Worm (Caenorhabditis elegans) whole organism, L1 larva: Measurements from ENCODE around the gene cyp-33C1.

Source experiments
- ceh-90 ChIP-seq: sonication (generic microtip); optimal IDR thresholded peaks from 2 replicates; lab custom pipeline; 2016; ENCODE audit warnings: missing genetic modification characterization, missing compliant biosample characterization
- ces-1 ChIP-seq: fragments of 150-350 bp; optimal IDR thresholded peaks from 2 replicates; lab custom pipeline; 2014; ENCODE audit warnings: missing biosample characterization, missing genetic modification reagents, missing genetic modification characterization
- dpl-1 ChIP-seq, 3 experiments: fragments of 150-350 bp in 2 of 3; sonication (generic microtip) in 1 of 3; optimal IDR thresholded peaks; 2 replicates each; lab custom pipeline; 2014 to 2017; ENCODE audit warnings: missing biosample characterization in 3 of 3, missing genetic modification characterization in 3 of 3, missing genetic modification reagents in 3 of 3
- lin-35 ChIP-seq, 2 experiments: fragments of 150-350 bp; optimal IDR thresholded peaks; 2 replicates each; lab custom pipeline; 2014; ENCODE audit warnings: missing biosample characterization in 2 of 2, missing genetic modification characterization in 2 of 2, missing genetic modification reagents in 2 of 2
- lsy-2 ChIP-seq, 2 experiments: fragments of 150-350 bp; optimal IDR thresholded peaks; 2 replicates each; lab custom pipeline; 2014; ENCODE audit warnings: missing biosample characterization in 2 of 2, missing genetic modification characterization in 2 of 2
- mep-1 ChIP-seq: fragments of 150-350 bp; optimal IDR thresholded peaks from 2 replicates; lab custom pipeline; 2014; ENCODE audit warnings: missing biosample characterization, missing genetic modification characterization
- rnt-1 ChIP-seq: sonication (generic microtip); optimal IDR thresholded peaks from 2 replicates; lab custom pipeline; 2016; ENCODE audit warnings: mild to moderate bottlenecking, missing genetic modification characterization, moderate library complexity, missing compliant biosample characterization

ce11 chrV:2200402-2200801 is 21.1 kb downstream of the cyp-33C1 start:
- TF ChIP-seq lsy-2 (tag; optimal IDR thresholded peaks at IDR 0.05; lab: Kevin White, UChicago) (no peak), rnt-1 (tag; lab: Kevin White, UChicago) (no peak), mep-1 (tag; lab: Kevin White, UChicago) (no peak), dpl-1 (GFP tag; optimal IDR thresholded peaks at IDR 0.05; lab: Kevin White, UChicago) (no peak), ces-1 (GFP tag; lab: Kevin White, UChicago) (no peak), ceh-90 (tag; lab: Kevin White, UChicago) (no peak), lin-35 (GFP tag; optimal IDR thresholded peaks at IDR 0.05; lab: Kevin White, UChicago) (no peak)
